Worm (Caenorhabditis elegans): ENCODE measurements around the gene set-27.

- TF ChIP-seq sma-3 (GFP tag; optimal IDR thresholded peaks at IDR 0.05) (peak; percentile 20), nhr-25 (tag; optimal IDR thresholded peaks at IDR 0.05) (no peak), ztf-11 (tag; optimal IDR thresholded peaks at IDR 0.05) (no peak), dmd-4 (tag; optimal IDR thresholded peaks at IDR 0.05) (no peak), ceh-16 (tag; optimal IDR thresholded peaks at IDR 0.05) (no peak), gmeb-1 (tag; optimal IDR thresholded peaks at IDR 0.05) (no peak), unc-62 (GFP tag; optimal IDR thresholded peaks at IDR 0.05) (no peak), mdl-1 (tag; optimal IDR thresholded peaks at IDR 0.05) (no peak), fos-1 (tag; optimal IDR thresholded peaks at IDR 0.05) (peak; percentile 29), nhr-12 (tag; optimal IDR thresholded peaks at IDR 0.05) (no peak), ama-1 (optimal IDR thresholded peaks at IDR 0.05) (no peak), elt-3 (tag; optimal IDR thresholded peaks at IDR 0.05) (no peak), lin-39 (tag; optimal IDR thresholded peaks at IDR 0.05) (no peak)
Observed at ce11 chrIII:2651519-2651918, 49.2 kb upstream of the set-27 start.
